Fruit fly (Drosophila melanogaster) whole organism, embryonic: Measurements from ENCODE around the gene CG46309.

Experiments used
- CG14050 ChIP-seq: fragments of 200-800 bp; sonication (Bioruptor generic); IDR thresholded peaks from 3 replicates; pipeline ENCODE4 v1.3.6; 2022; ENCODE audit warnings: missing biosample characterization, missing genetic modification characterization
- CG4404 ChIP-seq: fragments of 200-800 bp; sonication (Bioruptor generic); IDR thresholded peaks from 2 replicates; pipeline ENCODE4 v1.3.6; 2022; ENCODE audit warnings: missing biosample characterization, missing genetic modification characterization
- CG8924 ChIP-seq: fragments of 200-800 bp; optimal IDR thresholded peaks from 3 replicates; lab custom pipeline; 2019; ENCODE audit warnings: missing biosample characterization, mild to moderate bottlenecking, missing genetic modification characterization, moderate library complexity
- Dek ChIP-seq: fragments of 200-800 bp; sonication (Bioruptor generic); optimal IDR thresholded peaks from 3 replicates; lab custom pipeline; 2019; ENCODE audit warnings: missing biosample characterization, mild to moderate bottlenecking, missing genetic modification characterization, moderate library complexity
- HLH54F ChIP-seq: fragments of 200-800 bp; sonication (Bioruptor generic); optimal IDR thresholded peaks from 3 replicates; lab custom pipeline; 2016; ENCODE audit warnings: missing biosample characterization, missing genetic modification characterization
- Hmx ChIP-seq: fragments of 200-800 bp; sonication (Bioruptor generic); optimal IDR thresholded peaks from 2 replicates; lab custom pipeline; 2016; ENCODE audit warnings: missing biosample characterization, missing genetic modification characterization
- Poxn ChIP-seq: fragments of 200-800 bp; sonication (Bioruptor generic); IDR thresholded peaks from 2 replicates; pipeline ENCODE4 v1.3.6; 2022; ENCODE audit warnings: missing biosample characterization, missing genetic modification characterization
- Ravus ChIP-seq: fragments of 200-800 bp; sonication (Bioruptor generic); IDR thresholded peaks from 2 replicates; pipeline ENCODE4 v1.3.6; 2022; ENCODE audit warnings: missing biosample characterization, missing genetic modification characterization
- bbx ChIP-seq: fragments of 200-800 bp; sonication (Bioruptor generic); IDR thresholded peaks from 2 replicates; pipeline ENCODE4 v1.3.6; 2022; ENCODE audit warnings: missing biosample characterization, missing genetic modification characterization; ENCODE audit not compliant: partially characterized antibody
- fd102C ChIP-seq: fragments of 200-800 bp; sonication (Bioruptor generic); optimal IDR thresholded peaks from 2 replicates; lab custom pipeline; 2018; ENCODE audit warnings: missing biosample characterization, mild to moderate bottlenecking, missing genetic modification characterization, moderate library complexity
- fd96Cb ChIP-seq: fragments of 200-800 bp; sonication (Bioruptor generic); optimal IDR thresholded peaks from 2 replicates; lab custom pipeline; 2018; ENCODE audit warnings: missing biosample characterization, mild to moderate bottlenecking, missing genetic modification characterization, moderate library complexity
- lmd ChIP-seq: fragments of 200-800 bp; sonication (Bioruptor generic); IDR thresholded peaks from 2 replicates; pipeline ENCODE4 v1.3.6; 2022; ENCODE audit warnings: missing biosample characterization, missing genetic modification characterization
- shn ChIP-seq: fragments of 200-800 bp; sonication (Bioruptor generic); optimal IDR thresholded peaks from 3 replicates; lab custom pipeline; 2016; ENCODE audit warnings: missing biosample characterization, missing genetic modification characterization
- vvl ChIP-seq: fragments of 200-800 bp; sonication (Bioruptor generic); IDR thresholded peaks from 2 replicates; pipeline ENCODE4 v1.3.6; 2022; ENCODE audit warnings: missing biosample characterization, missing genetic modification characterization

- no peak for TF ChIP-seq shn (GFP tag; lab: Kevin White, UChicago)
- TF ChIP-seq Poxn = no peak
- no peak for TF ChIP-seq CG14050 (GFP tag; lab: Robert Waterston, UW)
- TF ChIP-seq CG4404 (GFP tag; lab: Robert Waterston, UW) = no peak
- TF ChIP-seq fd102C (GFP tag; lab: Kevin White, UChicago) = no peak
- TF ChIP-seq lmd (GFP tag; lab: Robert Waterston, UW) = no peak
- no peak for TF ChIP-seq Hmx (GFP tag; lab: Kevin White, UChicago)
- no peak for TF ChIP-seq HLH54F
- TF ChIP-seq vvl (GFP tag; lab: Robert Waterston, UW) = no peak
- no peak for TF ChIP-seq fd96Cb (tag; lab: Kevin White, UChicago)
- TF ChIP-seq Ravus (GFP tag; lab: Robert Waterston, UW) = no peak
- TF ChIP-seq bbx (GFP tag; lab: Robert Waterston, UW) = no peak
- TF ChIP-seq Dek (tag; lab: Kevin White, UChicago) = no peak
- TF ChIP-seq CG8924 (tag; lab: Kevin White, UChicago) = no peak
These were observed 39.4 kb upstream of the CG46309 start, which contains the start of gene CG17329 for dm6 chr2L:16290984-16291383.
